Fruit fly (Drosophila melanogaster) Kc167 (cell line): ENCODE measurements around the gene CG14223.

Experiments
- Myc ChIP-seq: fragments of >200 bp; optimal IDR thresholded peaks from 2 replicates; lab custom pipeline; 2017; ENCODE audit warnings: missing external identifiers
- Sin3A ChIP-seq: fragments of >200 bp; optimal IDR thresholded peaks from 2 replicates; lab custom pipeline; 2018; ENCODE audit warnings: missing external identifiers
- h ChIP-seq: fragments of >200 bp; optimal IDR thresholded peaks from 3 replicates; lab custom pipeline; 2018; ENCODE audit warnings: missing external identifiers
- insv ChIP-seq: fragments of >200 bp; optimal IDR thresholded peaks from 3 replicates; lab custom pipeline; 2018; ENCODE audit warnings: missing external identifiers
- psq ChIP-seq: fragments of >200 bp; optimal IDR thresholded peaks from 2 replicates; lab custom pipeline; 2017; ENCODE audit warnings: missing external identifiers
- ttk ChIP-seq: sonication (Bioruptor generic); optimal IDR thresholded peaks from 2 replicates; lab custom pipeline; 2017; ENCODE audit warnings: missing external identifiers

The CG14223 gene

dm6 chrX:19663859-19664728 is at the start of gene CG14223, which contains the start of gene Ssu72:
Gene CG14223 (minus strand): TSS chrX:19663971.
Gene Ssu72 (plus strand): TSS chrX:19664561.
- TF ChIP-seq psq, result no peak

dm6 chrX:19712898-19713627 is 49.3 kb upstream of the CG14223 start, which contains the start of gene meso18E:
Gene meso18E (minus strand): TSS chrX:19713045.
- TF ChIP-seq psq, result no peak
- no peak for TF ChIP-seq ttk
- no peak for TF ChIP-seq Sin3A (lab: Kevin White, UChicago)
- no peak for TF ChIP-seq Myc (lab: Kevin White, UChicago)
- no peak for TF ChIP-seq insv (lab: Kevin White, UChicago)
- TF ChIP-seq h (lab: Kevin White, UChicago), result no peak

dm6 chrX:19711936-19712335 is 48.2 kb upstream of the CG14223 start:
- TF ChIP-seq insv (lab: Kevin White, UChicago) (no peak), psq (no peak)

- TF ChIP-seq ttk (no peak), Sin3A (lab: Kevin White, UChicago) (no peak), h (lab: Kevin White, UChicago) (no peak), psq (no peak)
Observed at dm6 chrX:19704083-19704482, 40.3 kb upstream of the CG14223 start, which contains the start of the genes CG14230 and CG14232. Gene CG14230 (plus strand): TSS chrX:19704176. Gene CG14232 (minus strand): TSS chrX:19704259.

- TF ChIP-seq Myc (lab: Kevin White, UChicago) (no peak), h (lab: Kevin White, UChicago) (no peak), psq (no peak), Sin3A (lab: Kevin White, UChicago) (no peak), ttk (no peak), insv (lab: Kevin White, UChicago) (no peak)
Observed at dm6 chrX:19701611-19702010, 37.8 kb upstream of the CG14223 start, which contains the start of gene Tcs4. Gene Tcs4 (minus strand): TSS chrX:19701755.

dm6 chrX:19697255-19697877 is 33.6 kb upstream of the CG14223 start:
- no peak for TF ChIP-seq h (lab: Kevin White, UChicago)
- no peak for TF ChIP-seq Sin3A (lab: Kevin White, UChicago)
- no peak for TF ChIP-seq Myc (lab: Kevin White, UChicago)
- TF ChIP-seq insv (lab: Kevin White, UChicago), result no peak
- TF ChIP-seq psq, result no peak
- no peak for TF ChIP-seq ttk

- TF ChIP-seq psq (no peak), ttk (no peak), Sin3A (lab: Kevin White, UChicago) (no peak), h (lab: Kevin White, UChicago) (no peak), Myc (lab: Kevin White, UChicago) (no peak), insv (lab: Kevin White, UChicago) (no peak)
Observed at dm6 chrX:19696845-19697244, 33.1 kb upstream of the CG14223 start, which contains the start of gene Cdc42. Gene Cdc42 (plus strand): TSS chrX:19697091.

- TF ChIP-seq h (lab: Kevin White, UChicago) (no peak), ttk (no peak), Sin3A (lab: Kevin White, UChicago) (no peak), Myc (lab: Kevin White, UChicago) (no peak)
Observed at dm6 chrX:19694792-19695558, 31.2 kb upstream of the CG14223 start, which contains the start of gene CG14229. Gene CG14229 (minus strand): TSS chrX:19695250.

- peak; percentile 31 for TF ChIP-seq insv (lab: Kevin White, UChicago)
- TF ChIP-seq Sin3A (lab: Kevin White, UChicago), result no peak
Observed at dm6 chrX:19692951-19693698, 29.4 kb upstream of the CG14223 start, which contains the start of gene Mer. Gene Mer (minus strand): TSS chrX:19693500.

- TF ChIP-seq insv (lab: Kevin White, UChicago), result no peak
- no peak for TF ChIP-seq Sin3A (lab: Kevin White, UChicago)
- TF ChIP-seq h (lab: Kevin White, UChicago), result no peak
- TF ChIP-seq Myc (lab: Kevin White, UChicago), result no peak
- no peak for TF ChIP-seq ttk
Observed at dm6 chrX:19690050-19690449, 26.3 kb upstream of the CG14223 start.

- TF ChIP-seq ttk (no peak), h (lab: Kevin White, UChicago) (no peak), Sin3A (lab: Kevin White, UChicago) (no peak), Myc (lab: Kevin White, UChicago) (no peak), insv (lab: Kevin White, UChicago) (no peak), psq (no peak)
Observed at dm6 chrX:19688848-19689247, 25.1 kb upstream of the CG14223 start, which contains the start of gene CG14227. Gene CG14227 (minus strand): TSS chrX:19688948.
